Worm (Caenorhabditis elegans): ENCODE data around the gene F22E5.2.

- TF ChIP-seq ZK546.5 (tag; optimal IDR thresholded peaks at IDR 0.05) (no peak), elt-1 (tag; optimal IDR thresholded peaks at IDR 0.05) (no peak), nhr-43 (tag; optimal IDR thresholded peaks at IDR 0.05; ENCODE audit: poor library complexity, severe bottlenecking) (no peak), fkh-10 (GFP tag; optimal IDR thresholded peaks at IDR 0.05) (no peak), nhr-237 (tag; optimal IDR thresholded peaks at IDR 0.05) (no peak), lsy-12 (tag; optimal IDR thresholded peaks at IDR 0.05) (no peak), tbx-2 (tag; optimal IDR thresholded peaks at IDR 0.05) (no peak)
These were observed 23.4 kb upstream of the F22E5.2 start, which contains the start of gene F22E5.7 for ce11 chrII:2641777-2642176.
